Fruit fly (Drosophila melanogaster) whole organism, embryonic: ENCODE results near the gene Pxn.
A peak's percentile ranks its signal among the peaks of the same experiment; 100 is the strongest.

ENCODE experiments used
- Adf1 ChIP-seq: fragments of 200-800 bp; sonication (Bioruptor generic); IDR thresholded peaks from 2 replicates; pipeline ENCODE4 v1.3.6; 2022; ENCODE audit warnings: missing biosample characterization, missing genetic modification characterization
- Atf3 ChIP-seq: fragments of 200-800 bp; sonication (Bioruptor generic); optimal IDR thresholded peaks from 3 replicates; lab custom pipeline; 2016; ENCODE audit warnings: missing biosample characterization, missing genetic modification characterization
- Awh ChIP-seq: fragments of 200-800 bp; sonication (Bioruptor generic); IDR thresholded peaks from 2 replicates; pipeline ENCODE4, ENCODE4 v1.3.6; 2022; ENCODE audit warnings: missing biosample characterization, missing genetic modification characterization
- B-H1 ChIP-seq: fragments of 200-800 bp; sonication (Bioruptor generic); IDR thresholded peaks from 3 replicates; pipeline ENCODE4 v1.3.6; 2022; ENCODE audit warnings: missing biosample characterization, missing genetic modification characterization
- CG10209 ChIP-seq: fragments of 200-800 bp; sonication (Bioruptor generic); optimal IDR thresholded peaks from 3 replicates; lab custom pipeline; 2017; ENCODE audit warnings: missing biosample characterization, mild to moderate bottlenecking, missing genetic modification characterization, missing genetic modification reagents
- CG10321 ChIP-seq: fragments of 200-800 bp; sonication (Bioruptor generic); IDR thresholded peaks from 2 replicates; pipeline ENCODE4 v1.3.6; 2022; ENCODE audit warnings: missing biosample characterization, missing genetic modification characterization
- CG11093 ChIP-seq: fragments of 200-800 bp; sonication (Bioruptor generic); IDR thresholded peaks from 3 replicates; pipeline ENCODE4 v1.3.6; 2022; ENCODE audit warnings: missing biosample characterization, missing genetic modification characterization
- CG11456 ChIP-seq: fragments of 200-800 bp; sonication (Bioruptor generic); IDR thresholded peaks from 3 replicates; pipeline ENCODE4 v1.3.6; 2022; ENCODE audit warnings: missing biosample characterization, missing genetic modification characterization
- CG11560 ChIP-seq: fragments of 200-800 bp; sonication (Bioruptor generic); IDR thresholded peaks from 3 replicates; pipeline ENCODE4 v1.3.6; 2022; ENCODE audit warnings: missing biosample characterization, missing genetic modification characterization
- CG11696 ChIP-seq: fragments of 200-800 bp; sonication (Bioruptor generic); IDR thresholded peaks from 2 replicates; pipeline ENCODE4 v1.3.6; 2022; ENCODE audit warnings: missing biosample characterization, missing genetic modification characterization
- CG14050 ChIP-seq: fragments of 200-800 bp; sonication (Bioruptor generic); IDR thresholded peaks from 3 replicates; pipeline ENCODE4 v1.3.6; 2022; ENCODE audit warnings: missing biosample characterization, missing genetic modification characterization
- CG14710 ChIP-seq: fragments of 200-800 bp; sonication (Bioruptor generic); optimal IDR thresholded peaks from 3 replicates; lab custom pipeline; 2019; ENCODE audit warnings: missing biosample characterization, mild to moderate bottlenecking, missing genetic modification characterization, moderate library complexity
- CG17328 ChIP-seq: fragments of 200-800 bp; sonication (Bioruptor generic); IDR thresholded peaks from 2 replicates; pipeline ENCODE4 v1.3.6; 2022; ENCODE audit warnings: missing biosample characterization, missing genetic modification characterization
- CG31441 ChIP-seq: fragments of 200-800 bp; sonication (Bioruptor generic); IDR thresholded peaks from 2 replicates; pipeline ENCODE4 v1.3.6; 2022; ENCODE audit warnings: missing biosample characterization, missing genetic modification characterization
- CG34422 ChIP-seq: fragments of 200-800 bp; sonication (Bioruptor generic); IDR thresholded peaks from 3 replicates; pipeline ENCODE4 v1.3.6; 2022; ENCODE audit warnings: missing biosample characterization, missing genetic modification characterization
- CG4328 ChIP-seq: fragments of 200-800 bp; sonication (Bioruptor generic); optimal IDR thresholded peaks from 3 replicates; lab custom pipeline; 2017; ENCODE audit warnings: missing biosample characterization, missing genetic modification reagents, missing genetic modification characterization
- CG6765 ChIP-seq: fragments of 200-800 bp; sonication (Bioruptor generic); optimal IDR thresholded peaks from 3 replicates; lab custom pipeline; 2017; ENCODE audit warnings: missing biosample characterization, mild to moderate bottlenecking, missing genetic modification characterization
- CG8281 ChIP-seq: fragments of 200-800 bp; sonication (Bioruptor generic); optimal IDR thresholded peaks from 2 replicates; lab custom pipeline; 2018; ENCODE audit warnings: missing biosample characterization, mild to moderate bottlenecking, missing genetic modification characterization, moderate library complexity
- CG8478 ChIP-seq: fragments of >200 bp; optimal IDR thresholded peaks from 2 replicates; lab custom pipeline; 2018
- CG9437 ChIP-seq: fragments of 200-800 bp; sonication (Bioruptor generic); optimal IDR thresholded peaks from 2 replicates; lab custom pipeline; 2018; ENCODE audit warnings: missing biosample characterization, mild to moderate bottlenecking, missing genetic modification characterization
- CG9876 ChIP-seq: fragments of 200-800 bp; sonication (Bioruptor generic); optimal IDR thresholded peaks from 2 replicates; lab custom pipeline; 2016; ENCODE audit warnings: missing biosample characterization, missing genetic modification characterization
- Chrac-16 ChIP-seq: fragments of 200-800 bp; sonication (Bioruptor generic); optimal IDR thresholded peaks from 3 replicates; lab custom pipeline; 2016; ENCODE audit warnings: missing biosample characterization, missing genetic modification characterization
- D ChIP-seq, 2 experiments: fragments of 200-800 bp in 1 of 2; fragments of >200 bp in 1 of 2; sonication (Bioruptor generic) in 1 of 2; optimal IDR thresholded peaks; 2 replicates in 1 of 2; 3 replicates in 1 of 2; lab custom pipeline; 2017; ENCODE audit warnings: mild to moderate bottlenecking in 1 of 2, missing biosample characterization in 1 of 2, missing genetic modification characterization in 1 of 2, missing genetic modification reagents in 1 of 2
- Dp ChIP-seq: fragments of 200-800 bp; sonication (Bioruptor generic); optimal IDR thresholded peaks from 2 replicates; lab custom pipeline; 2018; ENCODE audit warnings: missing biosample characterization, mild to moderate bottlenecking, missing genetic modification characterization, moderate library complexity
- GATAe ChIP-seq: fragments of 200-800 bp; sonication (Bioruptor generic); conservative IDR thresholded peaks from 2 replicates; pipeline ENCODE4 v1.3.6; 2022; ENCODE audit warnings: missing biosample characterization, missing genetic modification characterization
- Hsf ChIP-seq: fragments of 200-800 bp; sonication (Bioruptor generic); optimal IDR thresholded peaks from 3 replicates; lab custom pipeline; 2016; ENCODE audit warnings: missing biosample characterization, missing genetic modification characterization
- Mrtf ChIP-seq: fragments of 200-800 bp; sonication (Bioruptor generic); IDR thresholded peaks from 3 replicates; pipeline ENCODE4 v1.3.6; 2022; ENCODE audit warnings: missing biosample characterization, missing genetic modification characterization
- Ptx1 ChIP-seq: fragments of 200-800 bp; sonication (Bioruptor generic); IDR thresholded peaks from 2 replicates; pipeline ENCODE4 v1.3.6; 2022; ENCODE audit warnings: missing biosample characterization, missing genetic modification characterization
- Scr ChIP-seq: fragments of 200-800 bp; sonication (Bioruptor generic); IDR thresholded peaks from 2 replicates; pipeline ENCODE4 v1.3.6; 2022; ENCODE audit warnings: missing biosample characterization, missing genetic modification characterization; ENCODE audit not compliant: partially characterized antibody
- Sry-δ ChIP-seq: fragments of 200-800 bp; sonication (Bioruptor generic); optimal IDR thresholded peaks from 2 replicates; lab custom pipeline; 2016; ENCODE audit warnings: missing biosample characterization, missing genetic modification characterization
- YL-1 ChIP-seq: fragments of 200-800 bp; sonication (Bioruptor generic); optimal IDR thresholded peaks from 3 replicates; lab custom pipeline; 2017; ENCODE audit warnings: missing biosample characterization, mild to moderate bottlenecking, missing genetic modification characterization
- bab2 ChIP-seq: fragments of 200-800 bp; sonication (Bioruptor generic); optimal IDR thresholded peaks from 2 replicates; lab custom pipeline; 2016; ENCODE audit warnings: missing biosample characterization, missing genetic modification characterization
- dimm ChIP-seq: fragments of 200-800 bp; sonication (Bioruptor generic); IDR thresholded peaks from 2 replicates; pipeline ENCODE4 v1.3.6; 2022; ENCODE audit warnings: missing biosample characterization, missing genetic modification characterization
- dysf ChIP-seq: fragments of 200-800 bp; sonication (Bioruptor generic); IDR thresholded peaks from 3 replicates; pipeline ENCODE4 v1.3.6; 2022; ENCODE audit warnings: missing biosample characterization, missing genetic modification characterization
- gcm2 ChIP-seq: fragments of 200-800 bp; sonication (Bioruptor generic); optimal IDR thresholded peaks from 2 replicates; lab custom pipeline; 2016; ENCODE audit warnings: missing biosample characterization, missing genetic modification characterization
- hth ChIP-seq: fragments of >200 bp; optimal IDR thresholded peaks from 2 replicates; lab custom pipeline; 2017; ENCODE audit warnings: inconsistent platforms
- ken ChIP-seq: fragments of 200-800 bp; sonication (Bioruptor generic); IDR thresholded peaks from 3 replicates; pipeline ENCODE4 v1.3.6; 2022; ENCODE audit warnings: missing biosample characterization, missing genetic modification characterization
- lbe ChIP-seq: fragments of 200-800 bp; sonication (Bioruptor generic); optimal IDR thresholded peaks from 2 replicates; lab custom pipeline; 2016; ENCODE audit warnings: missing biosample characterization, mild to moderate bottlenecking, missing genetic modification characterization
- lilli ChIP-seq: fragments of 200-800 bp; sonication (Bioruptor generic); optimal IDR thresholded peaks from 3 replicates; lab custom pipeline; 2016; ENCODE audit warnings: missing biosample characterization, missing genetic modification characterization
- nerfin-1 ChIP-seq: fragments of 200-800 bp; sonication (Bioruptor generic); optimal IDR thresholded peaks from 3 replicates; lab custom pipeline; 2019; ENCODE audit warnings: missing biosample characterization, mild to moderate bottlenecking, missing genetic modification characterization, moderate library complexity
- nom ChIP-seq: fragments of 200-800 bp; sonication (Bioruptor generic); optimal IDR thresholded peaks from 2 replicates; lab custom pipeline; 2017; ENCODE audit warnings: missing biosample characterization, missing genetic modification characterization, mild to moderate bottlenecking, moderate library complexity, missing genetic modification reagents
- otp ChIP-seq: fragments of 200-800 bp; sonication (Bioruptor generic); IDR thresholded peaks from 3 replicates; pipeline ENCODE4, ENCODE4 v1.3.6; 2022; ENCODE audit warnings: missing biosample characterization, missing genetic modification characterization
- phol ChIP-seq: fragments of 200-800 bp; sonication (Bioruptor generic); optimal IDR thresholded peaks from 3 replicates; lab custom pipeline; 2018; ENCODE audit warnings: missing biosample characterization, mild to moderate bottlenecking, missing genetic modification characterization, moderate library complexity
- pnt ChIP-seq: fragments of 200-800 bp; sonication (Bioruptor generic); optimal IDR thresholded peaks from 3 replicates; lab custom pipeline; 2016; ENCODE audit warnings: missing biosample characterization, missing genetic modification characterization
- sc ChIP-seq, 3 experiments: fragments of >200 bp in 2 of 3; fragments of 200-800 bp in 1 of 3; sonication (Bioruptor generic) in 1 of 3; optimal IDR thresholded peaks; 2 replicates in 2 of 3; 3 replicates in 1 of 3; lab custom pipeline; 2017; ENCODE audit warnings: mild to moderate bottlenecking in 1 of 3, missing biosample characterization in 1 of 3, missing genetic modification characterization in 1 of 3, missing genetic modification reagents in 1 of 3
- slp2 ChIP-seq: fragments of 200-800 bp; sonication (Bioruptor generic); optimal IDR thresholded peaks from 2 replicates; lab custom pipeline; 2016; ENCODE audit warnings: missing biosample characterization, missing genetic modification characterization
- ssp ChIP-seq: fragments of 200-800 bp; sonication (Bioruptor generic); IDR thresholded peaks from 2 replicates; pipeline ENCODE4 v1.3.6; 2022; ENCODE audit warnings: missing biosample characterization, missing genetic modification characterization
- tll ChIP-seq, 2 experiments: fragments of 200-800 bp in 1 of 2; fragments of >200 bp in 1 of 2; sonication (Bioruptor generic) in 1 of 2; optimal IDR thresholded peaks; 2 replicates each; lab custom pipeline; 2017 to 2019; ENCODE audit warnings: missing biosample characterization in 2 of 2, missing genetic modification characterization in 2 of 2, mild to moderate bottlenecking in 1 of 2, moderate library complexity in 1 of 2
- usp ChIP-seq: fragments of >200 bp; optimal IDR thresholded peaks from 2 replicates; lab custom pipeline; 2017; ENCODE audit warnings: missing biosample characterization, missing genetic modification characterization

Pxn gene

DNA sequence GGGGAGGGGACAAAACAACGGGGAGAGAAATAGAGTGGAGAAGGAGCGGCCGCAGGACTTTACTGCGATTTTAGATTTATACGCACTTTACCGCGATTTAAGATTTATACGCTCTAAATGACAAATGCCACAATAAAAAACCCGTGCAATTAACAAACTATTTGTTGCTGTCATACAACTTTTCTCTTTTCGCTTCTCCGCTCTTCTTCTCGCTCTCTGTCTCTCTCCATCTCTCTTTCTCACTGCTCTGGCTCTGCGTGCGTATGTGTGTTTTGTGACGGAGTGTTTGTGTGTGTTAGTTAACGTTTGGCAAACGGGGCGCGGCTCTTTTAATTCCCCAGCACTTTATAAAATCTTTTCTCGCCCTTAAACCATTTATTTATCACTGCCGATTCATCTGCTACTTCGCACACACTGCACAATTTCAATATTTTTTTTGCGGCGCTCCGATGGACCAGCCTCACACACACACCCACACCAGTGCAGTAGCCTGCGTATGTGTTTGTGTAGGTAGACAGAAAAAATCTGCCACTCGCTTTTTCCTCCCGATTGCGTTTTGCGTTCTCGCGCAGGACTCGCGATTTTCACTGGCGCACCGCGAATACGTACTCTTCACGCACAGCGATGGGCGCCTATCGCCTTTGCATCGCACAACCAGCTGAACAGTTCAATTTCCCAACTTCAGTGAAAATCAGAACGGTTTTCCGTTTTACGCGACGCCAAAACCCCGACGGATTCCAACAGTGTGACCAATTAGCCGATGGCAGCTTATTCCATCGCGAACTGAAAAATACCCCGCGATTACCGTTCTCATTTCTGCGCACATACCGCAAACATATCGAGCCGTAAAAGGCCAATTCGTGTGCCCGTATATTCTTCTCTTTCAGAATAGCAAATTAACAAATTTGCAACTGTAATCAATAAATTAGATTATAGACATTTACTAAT, 43.8 kb downstream of the Pxn start, which contains the start of gene msn (continued):
- TF ChIP-seq slp2 (GFP tag; lab: Kevin White, UChicago) (no peak), pnt (GFP tag; lab: Kevin White, UChicago) (no peak), GATAe (no peak), usp (GFP tag; lab: Kevin White, UChicago) (no peak), CG17328 (peak; percentile 58), CG4328 (GFP tag; lab: Kevin White, UChicago) (no peak), nerfin-1 (tag; lab: Kevin White, UChicago) (peak; percentile 68), CG10321 (GFP tag; lab: Robert Waterston, UW) (no peak), tll (GFP tag; optimal IDR thresholded peaks at IDR 0.05; lab: Kevin White, UChicago) (no peak), Atf3 (no peak), CG11093 (GFP tag; lab: Robert Waterston, UW) (no peak), Ptx1 (GFP tag; lab: Robert Waterston, UW) (0 out of 2 replicates have a peak, but pooled peaks have one; percentile 25), CG34422 (peak; percentile 88; the same call in 2 of the 3 replicates), hth (lab: Kevin White, UChicago) (no peak), Mrtf (no peak), phol (tag; lab: Kevin White, UChicago) (no peak), dysf (GFP tag; lab: Robert Waterston, UW) (peak; percentile 25; the same call in 1 of the 3 replicates), otp (no peak; the same call in 2 of the 3 replicates), Awh (GFP tag; lab: Robert Waterston, UW) (no peak), dimm (no peak), gcm2 (GFP tag; lab: Kevin White, UChicago) (no peak), CG9437 (GFP tag; lab: Kevin White, UChicago) (no peak), CG6765 (GFP tag; lab: Kevin White, UChicago) (no peak), CG14050 (GFP tag; lab: Robert Waterston, UW) (no peak), CG8281 (no peak), CG10209 (GFP tag; lab: Kevin White, UChicago) (no peak), ken (GFP tag; lab: Robert Waterston, UW) (peak; percentile 44; the same call in 1 of the 3 replicates), bab2 (GFP tag; lab: Kevin White, UChicago) (no peak), ssp (GFP tag; lab: Robert Waterston, UW) (peak; percentile 57), YL-1 (peak; percentile 89), nom (GFP tag; lab: Kevin White, UChicago) (peak; percentile 82), CG9876 (GFP tag; lab: Kevin White, UChicago) (no peak), Sry-δ (GFP tag; lab: Kevin White, UChicago) (peak; percentile 67), Chrac-16 (GFP tag; lab: Kevin White, UChicago) (no peak), Dp (GFP tag; lab: Kevin White, UChicago) (peak; percentile 6), sc (optimal IDR thresholded peaks at IDR 0.05; lab: Kevin White, UChicago) (no peak), sc (GFP tag; optimal IDR thresholded peaks at IDR 0.05; lab: Kevin White, UChicago) (no peak), Scr (GFP tag; lab: Robert Waterston, UW) (peak; percentile 41), CG11696 (GFP tag; lab: Robert Waterston, UW) (no peak), Hsf (GFP tag; lab: Kevin White, UChicago) (no peak), CG8478 (lab: Kevin White, UChicago) (peak; percentile 90), B-H1 (GFP tag; lab: Robert Waterston, UW) (no peak; the same call in 2 of the 3 replicates), lilli (GFP tag; lab: Kevin White, UChicago) (no peak), Adf1 (GFP tag; lab: Robert Waterston, UW) (peak; percentile 66), CG11456 (0 out of 3 replicates have a peak, but pooled peaks have one; percentile 37), CG31441 (no peak), CG11560 (tag; lab: Robert Waterston, UW) (0 out of 3 replicates have a peak, but pooled peaks have one; percentile 45), D (optimal IDR thresholded peaks at IDR 0.05; lab: Kevin White, UChicago) (no peak), D (GFP tag; optimal IDR thresholded peaks at IDR 0.05; lab: Kevin White, UChicago) (no peak), lbe (GFP tag; lab: Kevin White, UChicago) (no peak), CG14710 (tag; lab: Kevin White, UChicago) (no peak)
